Fruit fly (Drosophila melanogaster) whole organism, embryonic: ENCODE measurements around the gene Srrm234.

Source experiments
- Ada2b ChIP-seq: fragments of 200-800 bp; sonication (Bioruptor generic); IDR thresholded peaks from 2 replicates; pipeline ENCODE4 v1.3.6; 2022; ENCODE audit warnings: missing biosample characterization, missing genetic modification characterization
- BtbVII ChIP-seq: fragments of 200-800 bp; sonication (Bioruptor generic); optimal IDR thresholded peaks from 3 replicates; lab custom pipeline; 2017; ENCODE audit warnings: missing biosample characterization, mild to moderate bottlenecking, missing genetic modification characterization
- CG12071 ChIP-seq: fragments of 200-800 bp; sonication (Bioruptor generic); optimal IDR thresholded peaks from 3 replicates; lab custom pipeline; 2018; ENCODE audit warnings: missing biosample characterization, mild to moderate bottlenecking, missing genetic modification characterization
- CG15514 ChIP-seq: fragments of 200-800 bp; sonication (Bioruptor generic); optimal IDR thresholded peaks from 3 replicates; lab custom pipeline; 2017; ENCODE audit warnings: missing biosample characterization, missing genetic modification characterization, mild to moderate bottlenecking, moderate library complexity, missing genetic modification reagents
- CG18599 ChIP-seq: fragments of 200-800 bp; sonication (Bioruptor generic); optimal IDR thresholded peaks from 3 replicates; lab custom pipeline; 2017; ENCODE audit warnings: missing biosample characterization, missing genetic modification characterization, mild to moderate bottlenecking, moderate library complexity, missing genetic modification reagents
- CG34224 ChIP-seq: fragments of 200-800 bp; sonication (Bioruptor generic); IDR thresholded peaks from 3 replicates; pipeline ENCODE4 v1.3.6; 2022; ENCODE audit warnings: missing biosample characterization, missing genetic modification characterization; ENCODE audit not compliant: partially characterized antibody
- CG3847 ChIP-seq: fragments of 200-800 bp; sonication (Bioruptor generic); IDR thresholded peaks from 2 replicates; pipeline ENCODE4 v1.3.6; 2022; ENCODE audit warnings: missing biosample characterization, missing genetic modification characterization
- CG3995 ChIP-seq: fragments of 200-800 bp; sonication (Bioruptor generic); optimal IDR thresholded peaks from 3 replicates; lab custom pipeline; 2016; ENCODE audit warnings: missing biosample characterization, missing genetic modification characterization
- CG42726 ChIP-seq: fragments of 200-800 bp; sonication (Bioruptor generic); IDR thresholded peaks from 2 replicates; pipeline ENCODE4 v1.3.6; 2022; ENCODE audit warnings: missing biosample characterization, missing genetic modification characterization; ENCODE audit not compliant: partially characterized antibody
- CG7928 ChIP-seq: fragments of 200-800 bp; sonication (Bioruptor generic); optimal IDR thresholded peaks from 2 replicates; lab custom pipeline; 2017; ENCODE audit warnings: missing biosample characterization, mild to moderate bottlenecking, missing genetic modification characterization
- CG7963 ChIP-seq: fragments of 200-800 bp; sonication (Bioruptor generic); IDR thresholded peaks from 3 replicates; pipeline ENCODE4 v1.3.6; 2022; ENCODE audit warnings: missing biosample characterization, missing genetic modification characterization; ENCODE audit not compliant: partially characterized antibody
- CG9797 ChIP-seq: fragments of 200-800 bp; sonication (Bioruptor generic); optimal IDR thresholded peaks from 3 replicates; lab custom pipeline; 2018; ENCODE audit warnings: missing biosample characterization, mild to moderate bottlenecking, missing genetic modification characterization
- CHES-1-like ChIP-seq: fragments of 200-800 bp; sonication (Bioruptor generic); optimal IDR thresholded peaks from 2 replicates; lab custom pipeline; 2016; ENCODE audit warnings: missing biosample characterization, missing genetic modification characterization
- Camta ChIP-seq: fragments of 200-800 bp; sonication (Bioruptor generic); optimal IDR thresholded peaks from 2 replicates; lab custom pipeline; 2016; ENCODE audit warnings: missing biosample characterization, missing genetic modification characterization
- CkIIα-i1 ChIP-seq: fragments of 200-800 bp; sonication (Bioruptor generic); IDR thresholded peaks from 2 replicates; pipeline ENCODE4 v1.3.6; 2022; ENCODE audit warnings: missing biosample characterization, missing genetic modification characterization
- Doc2 ChIP-seq: fragments of 200-800 bp; sonication (Bioruptor generic); IDR thresholded peaks from 2 replicates; pipeline ENCODE4 v1.3.6; 2022; ENCODE audit warnings: missing biosample characterization, missing genetic modification characterization
- Dp ChIP-seq: fragments of 200-800 bp; sonication (Bioruptor generic); optimal IDR thresholded peaks from 2 replicates; lab custom pipeline; 2018; ENCODE audit warnings: missing biosample characterization, mild to moderate bottlenecking, missing genetic modification characterization, moderate library complexity
- Dref ChIP-seq: fragments of 200-800 bp; sonication (Bioruptor generic); IDR thresholded peaks from 2 replicates; pipeline ENCODE4 v1.3.6; 2022; ENCODE audit warnings: missing biosample characterization, missing genetic modification characterization
- Drgx ChIP-seq: fragments of 200-800 bp; sonication (Bioruptor generic); IDR thresholded peaks from 2 replicates; pipeline ENCODE4 v1.3.6; 2022; ENCODE audit warnings: missing biosample characterization, missing genetic modification characterization
- H15 ChIP-seq: fragments of 200-800 bp; sonication (Bioruptor generic); IDR thresholded peaks from 3 replicates; pipeline ENCODE4 v1.3.6; 2022; ENCODE audit warnings: missing biosample characterization, missing genetic modification characterization
- HLH3B ChIP-seq: fragments of 200-800 bp; sonication (Bioruptor generic); IDR thresholded peaks from 2 replicates; pipeline ENCODE4 v1.3.6; 2022; ENCODE audit warnings: missing biosample characterization, missing genetic modification characterization
- MTF-1 ChIP-seq: fragments of 200-800 bp; sonication (Bioruptor generic); optimal IDR thresholded peaks from 2 replicates; lab custom pipeline; 2018; ENCODE audit warnings: missing biosample characterization, mild to moderate bottlenecking, missing genetic modification characterization, borderline replicate concordance
- Mes4 ChIP-seq: fragments of 200-800 bp; sonication (Bioruptor generic); optimal IDR thresholded peaks from 2 replicates; lab custom pipeline; 2016; ENCODE audit warnings: missing biosample characterization, missing genetic modification characterization
- NC2α ChIP-seq: fragments of 200-800 bp; sonication (Bioruptor generic); optimal IDR thresholded peaks from 2 replicates; lab custom pipeline; 2016; ENCODE audit warnings: missing biosample characterization, missing genetic modification characterization
- NC2β ChIP-seq: fragments of 200-800 bp; sonication (Bioruptor generic); optimal IDR thresholded peaks from 2 replicates; lab custom pipeline; 2016; ENCODE audit warnings: missing biosample characterization, missing genetic modification characterization
- Neu2 ChIP-seq: fragments of 200-800 bp; sonication (Bioruptor generic); optimal IDR thresholded peaks from 3 replicates; lab custom pipeline; 2016; ENCODE audit warnings: missing biosample characterization, missing genetic modification characterization, borderline replicate concordance
- NfI ChIP-seq: fragments of 200-800 bp; sonication (Bioruptor generic); optimal IDR thresholded peaks from 3 replicates; lab custom pipeline; 2018; ENCODE audit warnings: missing biosample characterization, mild to moderate bottlenecking, missing genetic modification characterization, moderate library complexity
- Opbp ChIP-seq: fragments of 200-800 bp; sonication (Bioruptor generic); IDR thresholded peaks from 3 replicates; pipeline ENCODE4 v1.3.6; 2022; ENCODE audit warnings: missing biosample characterization, missing genetic modification characterization; ENCODE audit not compliant: partially characterized antibody
- TFAM ChIP-seq: fragments of 200-800 bp; sonication (Bioruptor generic); optimal IDR thresholded peaks from 2 replicates; lab custom pipeline; 2017; ENCODE audit warnings: missing biosample characterization, missing genetic modification characterization, inconsistent platforms
- Tbp ChIP-seq: fragments of >200 bp; optimal IDR thresholded peaks from 2 replicates; lab custom pipeline; 2018; ENCODE audit warnings: missing biosample characterization, missing genetic modification characterization
- Trl ChIP-seq, 3 experiments: fragments of >200 bp in 2 of 3; fragments of 200-800 bp in 1 of 3; sonication (Bioruptor generic) in 1 of 3; optimal IDR thresholded peaks; 2 replicates in 1 of 3; 3 replicates in 2 of 3; lab custom pipeline; 2016 to 2017; ENCODE audit warnings: missing biosample characterization in 1 of 3, missing genetic modification characterization in 1 of 3
- bowl ChIP-seq: fragments of 200-800 bp; sonication (Bioruptor generic); IDR thresholded peaks from 2 replicates; pipeline ENCODE4 v1.3.6; 2022; ENCODE audit warnings: missing biosample characterization, missing genetic modification characterization
- cato ChIP-seq: fragments of 200-800 bp; sonication (Bioruptor generic); optimal IDR thresholded peaks from 2 replicates; lab custom pipeline; 2016; ENCODE audit warnings: missing biosample characterization, missing genetic modification characterization, borderline replicate concordance
- croc ChIP-seq: fragments of 200-800 bp; sonication (Bioruptor generic); conservative IDR thresholded peaks from 3 replicates; pipeline ENCODE4 v1.3.6; 2022; ENCODE audit warnings: missing biosample characterization, missing genetic modification characterization
- crol ChIP-seq: fragments of 200-800 bp; sonication (Bioruptor generic); IDR thresholded peaks from 2 replicates; pipeline ENCODE4 v1.3.6; 2022; ENCODE audit warnings: missing biosample characterization, missing genetic modification characterization
- ems ChIP-seq: fragments of 200-800 bp; sonication (Bioruptor generic); optimal IDR thresholded peaks from 3 replicates; lab custom pipeline; 2016; ENCODE audit warnings: missing biosample characterization, missing genetic modification characterization
- en ChIP-seq: fragments of 200-800 bp; sonication (Bioruptor generic); optimal IDR thresholded peaks from 2 replicates; lab custom pipeline; 2016; ENCODE audit warnings: missing biosample characterization, missing genetic modification characterization
- gro ChIP-seq: fragments of 200-800 bp; sonication (Bioruptor generic); optimal IDR thresholded peaks from 2 replicates; lab custom pipeline; 2016; ENCODE audit warnings: missing biosample characterization, missing genetic modification characterization
- gsb-n ChIP-seq: fragments of 200-800 bp; sonication (Bioruptor generic); optimal IDR thresholded peaks from 3 replicates; lab custom pipeline; 2018; ENCODE audit warnings: missing biosample characterization, mild to moderate bottlenecking, missing genetic modification characterization
- hb ChIP-seq: fragments of 200-800 bp; sonication (Bioruptor generic); IDR thresholded peaks from 3 replicates; pipeline ENCODE4 v1.3.6; 2022; ENCODE audit warnings: missing biosample characterization, missing genetic modification characterization; ENCODE audit not compliant: partially characterized antibody
- kah ChIP-seq: fragments of 200-800 bp; sonication (Bioruptor generic); optimal IDR thresholded peaks from 2 replicates; lab custom pipeline; 2018; ENCODE audit warnings: missing biosample characterization, mild to moderate bottlenecking, missing genetic modification characterization
- knrl ChIP-seq: fragments of 200-800 bp; sonication (Bioruptor generic); IDR thresholded peaks from 3 replicates; pipeline ENCODE4 v1.3.6; 2022; ENCODE audit warnings: missing biosample characterization, missing genetic modification characterization; ENCODE audit not compliant: partially characterized antibody
- mirr ChIP-seq: fragments of 200-800 bp; sonication (Bioruptor generic); optimal IDR thresholded peaks from 3 replicates; lab custom pipeline; 2018; ENCODE audit warnings: missing biosample characterization, mild to moderate bottlenecking, missing genetic modification characterization
- nom ChIP-seq: fragments of 200-800 bp; sonication (Bioruptor generic); optimal IDR thresholded peaks from 2 replicates; lab custom pipeline; 2017; ENCODE audit warnings: missing biosample characterization, missing genetic modification characterization, mild to moderate bottlenecking, moderate library complexity, missing genetic modification reagents
- org-1 ChIP-seq: fragments of 200-800 bp; sonication (Bioruptor generic); optimal IDR thresholded peaks from 2 replicates; lab custom pipeline; 2017; ENCODE audit warnings: missing biosample characterization, missing genetic modification characterization
- sisA ChIP-seq: fragments of 200-800 bp; sonication (Bioruptor generic); IDR thresholded peaks from 2 replicates; pipeline ENCODE4 v1.3.6; 2022; ENCODE audit warnings: missing biosample characterization, missing genetic modification characterization
- slou ChIP-seq: fragments of 200-800 bp; sonication (Bioruptor generic); optimal IDR thresholded peaks from 3 replicates; lab custom pipeline; 2016; ENCODE audit warnings: missing biosample characterization, missing genetic modification characterization
- vnd ChIP-seq: fragments of 200-800 bp; sonication (Bioruptor generic); IDR thresholded peaks from 3 replicates; pipeline ENCODE4 v1.3.6; 2022; ENCODE audit warnings: missing biosample characterization, missing genetic modification characterization; ENCODE audit not compliant: partially characterized antibody
- zen2 ChIP-seq: fragments of 200-800 bp; sonication (Bioruptor generic); IDR thresholded peaks from 3 replicates; pipeline ENCODE4 v1.3.6; 2022; ENCODE audit warnings: missing biosample characterization, missing genetic modification characterization; ENCODE audit not compliant: partially characterized antibody

The Srrm234 gene

dm6 chr3L:1668504-1668903, 3.6 kb upstream of the Srrm234 start, which contains the start of gene RpL23A (continued):
- peak; percentile 79 for TF ChIP-seq kah (GFP tag; lab: Kevin White, UChicago)
- TF ChIP-seq en (GFP tag; lab: Kevin White, UChicago): peak; percentile 93
- TF ChIP-seq TFAM (GFP tag; lab: Kevin White, UChicago): peak; percentile 83
- TF ChIP-seq CG9797 (GFP tag; lab: Kevin White, UChicago): peak; percentile 91
- peak; percentile 89 for TF ChIP-seq Neu2 (GFP tag; lab: Kevin White, UChicago)
- peak; percentile 89 for TF ChIP-seq cato (GFP tag; lab: Kevin White, UChicago)
- peak; percentile 99 for TF ChIP-seq CG3847 (GFP tag; lab: Robert Waterston, UW)
- TF ChIP-seq Dref (GFP tag; lab: Robert Waterston, UW): peak; percentile 56
- peak; percentile 93 for TF ChIP-seq org-1 (GFP tag; lab: Kevin White, UChicago)
- TF ChIP-seq vnd (GFP tag; lab: Robert Waterston, UW): no peak
- TF ChIP-seq CG7928 (GFP tag; lab: Kevin White, UChicago): peak; percentile 74
- TF ChIP-seq CG3995: peak; percentile 81
- TF ChIP-seq CHES-1-like (GFP tag; lab: Kevin White, UChicago): peak; percentile 98
- peak; percentile 52; the same call in 1 of the 2 replicates for TF ChIP-seq CkIIα-i1 (GFP tag; lab: Robert Waterston, UW)
- TF ChIP-seq H15 (GFP tag; lab: Robert Waterston, UW): peak; percentile 92
- TF ChIP-seq bowl (GFP tag; lab: Robert Waterston, UW): peak; percentile 43; the same call in 1 of the 2 replicates
- TF ChIP-seq nom (GFP tag; lab: Kevin White, UChicago): peak; percentile 82
- TF ChIP-seq NC2α (GFP tag; lab: Kevin White, UChicago): peak; percentile 92
- TF ChIP-seq Doc2 (GFP tag; lab: Robert Waterston, UW): peak; percentile 78
- peak; percentile 97 for TF ChIP-seq Camta (GFP tag; lab: Kevin White, UChicago)
- TF ChIP-seq NC2β (GFP tag; lab: Kevin White, UChicago): peak; percentile 100
- peak; percentile 96 for TF ChIP-seq slou (GFP tag; lab: Kevin White, UChicago)
- peak; percentile 92 for TF ChIP-seq CG12071 (GFP tag; lab: Kevin White, UChicago)
- TF ChIP-seq croc (GFP tag; lab: Robert Waterston, UW): peak; percentile 85
- peak; percentile 95 for TF ChIP-seq ems (GFP tag; lab: Kevin White, UChicago)
- TF ChIP-seq CG18599: peak; percentile 97
- peak; percentile 97 for TF ChIP-seq NfI (GFP tag; lab: Kevin White, UChicago)
- TF ChIP-seq Mes4 (GFP tag; lab: Kevin White, UChicago): peak; percentile 99
- peak; percentile 92 for TF ChIP-seq HLH3B (GFP tag; lab: Robert Waterston, UW)
- no peak for TF ChIP-seq hb
- TF ChIP-seq CG42726 (GFP tag; lab: Robert Waterston, UW): peak; percentile 83
- peak; percentile 70 for TF ChIP-seq Drgx (GFP tag; lab: Robert Waterston, UW)
- peak; percentile 87 for TF ChIP-seq Dp (GFP tag; lab: Kevin White, UChicago)
- peak; percentile 94 for TF ChIP-seq sisA
- TF ChIP-seq CG34224: no peak
- TF ChIP-seq gro: peak; percentile 97
- TF ChIP-seq mirr: peak; percentile 98
- TF ChIP-seq zen2: no peak
- peak; percentile 92 for TF ChIP-seq BtbVII (GFP tag; lab: Kevin White, UChicago)
- TF ChIP-seq crol (GFP tag; lab: Robert Waterston, UW): peak; percentile 58
- peak; percentile 72 for TF ChIP-seq knrl (GFP tag; lab: Robert Waterston, UW)
- peak; percentile 84 for TF ChIP-seq Ada2b (GFP tag; lab: Robert Waterston, UW)
- 0 out of 3 replicates have a peak, but pooled peaks have one; percentile 33 for TF ChIP-seq CG7963 (GFP tag; lab: Robert Waterston, UW)
- TF ChIP-seq CG15514 (GFP tag; lab: Kevin White, UChicago): peak; percentile 96
- TF ChIP-seq Trl (optimal IDR thresholded peaks at IDR 0.05; lab: Kevin White, UChicago): peak in 1 of 2 experiments; percentile 18
- TF ChIP-seq Trl (GFP tag; optimal IDR thresholded peaks at IDR 0.05; lab: Kevin White, UChicago): peak; percentile 99
- peak; percentile 92 for TF ChIP-seq gsb-n
- peak; percentile 81 for TF ChIP-seq Opbp (GFP tag; lab: Robert Waterston, UW)
- TF ChIP-seq MTF-1: peak; percentile 97
- no peak for TF ChIP-seq Tbp (GFP tag; lab: Kevin White, UChicago)
